Fruit fly (Drosophila melanogaster): ENCODE results near the gene Traf6.

The Traf6 gene

dm6 chrX:8196598-8197228, 39.5 kb upstream of the Traf6 start (continued):
- TF ChIP-seq CG3163 (GFP tag; optimal IDR thresholded peaks at IDR 0.05) (no peak), ewg (GFP tag; optimal IDR thresholded peaks at IDR 0.05) (peak; percentile 23), fru (optimal IDR thresholded peaks at IDR 0.05) (no peak), hbn (GFP tag; IDR thresholded peaks at IDR 0.05; ENCODE audit: partially characterized antibody) (no peak)

DNA sequence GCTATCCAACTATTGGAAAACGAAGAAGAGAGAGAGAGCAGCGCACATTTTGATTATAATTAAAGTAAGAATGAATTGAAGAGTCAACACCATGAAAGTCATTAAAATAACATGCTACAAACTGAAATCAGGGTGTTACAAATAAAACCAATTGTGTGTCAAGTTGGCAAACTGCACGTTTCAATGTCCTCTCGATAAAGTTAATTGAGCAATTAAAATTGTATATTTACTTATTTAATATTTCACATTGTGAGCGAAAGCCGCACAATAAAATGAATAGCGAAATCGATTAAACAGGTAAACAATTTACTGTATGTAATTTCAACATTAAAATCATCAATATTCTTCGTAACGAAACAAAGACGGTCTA, 39.0 kb upstream of the Traf6 start:
- TF ChIP-seq dmrt99B (tag; optimal IDR thresholded peaks at IDR 0.05) (peak; percentile 14), fd3F (GFP tag; optimal IDR thresholded peaks at IDR 0.05) (peak; percentile 12), CG7556 (GFP tag; optimal IDR thresholded peaks at IDR 0.05) (peak; percentile 43), CG11723 (GFP tag; optimal IDR thresholded peaks at IDR 0.05) (peak; percentile 4), az2 (GFP tag; optimal IDR thresholded peaks at IDR 0.05) (peak; percentile 23), Med (GFP tag) (peak; percentile 34), CG12391 (tag; optimal IDR thresholded peaks at IDR 0.05) (peak; percentile 10), grau (tag; optimal IDR thresholded peaks at IDR 0.05) (peak; percentile 39), phol (tag; optimal IDR thresholded peaks at IDR 0.05) (peak; percentile 28), CG11504 (tag; optimal IDR thresholded peaks at IDR 0.05) (peak; percentile 24), Drgx (GFP tag; IDR thresholded peaks at IDR 0.05) (no peak), CG2678 (tag; optimal IDR thresholded peaks at IDR 0.05) (peak; percentile 34), emc (GFP tag; optimal IDR thresholded peaks at IDR 0.05) (no peak), CG31388 (GFP tag; optimal IDR thresholded peaks at IDR 0.05) (no peak), otp (GFP tag; IDR thresholded peaks at IDR 0.05) (0 out of 3 replicates have a peak, but pooled peaks have one; percentile 14), CG12219 (GFP tag; optimal IDR thresholded peaks at IDR 0.05) (no peak), tin (GFP tag; optimal IDR thresholded peaks at IDR 0.05) (no peak), CG31441 (GFP tag; IDR thresholded peaks at IDR 0.05) (peak; percentile 27; the same call in 1 of the 2 replicates), croc (GFP tag; conservative IDR thresholded peaks at IDR 0.05) (no peak), Hr51 (GFP tag; optimal IDR thresholded peaks at IDR 0.05) (peak in 1 of 2 experiments; percentile 44), H2.0 (GFP tag; IDR thresholded peaks at IDR 0.05) (0 out of 2 replicates have a peak, but pooled peaks have one; percentile 15), sens (GFP tag) (peak; percentile 85), Mrtf (GFP tag; IDR thresholded peaks at IDR 0.05) (0 out of 3 replicates have a peak, but pooled peaks have one; percentile 5), CG13424 (tag; optimal IDR thresholded peaks at IDR 0.05) (peak; percentile 40), nmo (GFP tag; optimal IDR thresholded peaks at IDR 0.05) (peak; percentile 6), lmd (GFP tag; IDR thresholded peaks at IDR 0.05) (0 out of 2 replicates have a peak, but pooled peaks have one; percentile 21), Nf-YC (tag; optimal IDR thresholded peaks at IDR 0.05) (no peak), CG9727 (GFP tag; optimal IDR thresholded peaks at IDR 0.05) (peak; percentile 9), CG18262 (tag; optimal IDR thresholded peaks at IDR 0.05) (peak; percentile 35), CG1233 (GFP tag; optimal IDR thresholded peaks at IDR 0.05) (peak; percentile 9), CG15011 (GFP tag; optimal IDR thresholded peaks at IDR 0.05) (peak; percentile 4), Mad (GFP tag; optimal IDR thresholded peaks at IDR 0.05) (peak; percentile 20), tio (GFP tag; optimal IDR thresholded peaks at IDR 0.05) (peak; percentile 56), CG17186 (GFP tag; optimal IDR thresholded peaks at IDR 0.05) (no peak), eve (GFP tag; optimal IDR thresholded peaks at IDR 0.05) (peak in 1 of 2 experiments; percentile 81), Doc3 (GFP tag; IDR thresholded peaks at IDR 0.05; ENCODE audit: partially characterized antibody) (no peak), CG6854 (GFP tag; optimal IDR thresholded peaks at IDR 0.05) (no peak), Sox100B (GFP tag; optimal IDR thresholded peaks at IDR 0.05) (peak; percentile 46), CG3281 (GFP tag; optimal IDR thresholded peaks at IDR 0.05) (peak; percentile 2), CG9437 (GFP tag; optimal IDR thresholded peaks at IDR 0.05) (peak; percentile 44), Ptx1 (GFP tag; IDR thresholded peaks at IDR 0.05) (0 out of 2 replicates have a peak, but pooled peaks have one; percentile 6), gem (tag; optimal IDR thresholded peaks at IDR 0.05) (peak; percentile 40), Usf (GFP tag; optimal IDR thresholded peaks at IDR 0.05) (peak; percentile 12), row (GFP tag; IDR thresholded peaks at IDR 0.05) (peak; percentile 43; the same call in 1 of the 3 replicates)

All from whole organism, embryonic.